Fruit fly (Drosophila melanogaster) whole organism, embryonic: Measurements from ENCODE around the gene PRL-1.
A peak's percentile ranks its signal among the peaks of the same experiment; 100 is the strongest.

Source experiments
- Atf6 ChIP-seq: fragments of 200-800 bp; sonication (Bioruptor generic); IDR thresholded peaks from 2 replicates; pipeline ENCODE4 v1.3.6; 2022; ENCODE audit warnings: missing biosample characterization, missing genetic modification characterization
- CG11247 ChIP-seq: fragments of 200-800 bp; sonication (Bioruptor generic); IDR thresholded peaks from 2 replicates; pipeline ENCODE4 v1.3.6; 2022; ENCODE audit warnings: missing biosample characterization, missing genetic modification characterization
- CG11560 ChIP-seq: fragments of 200-800 bp; sonication (Bioruptor generic); IDR thresholded peaks from 3 replicates; pipeline ENCODE4 v1.3.6; 2022; ENCODE audit warnings: missing biosample characterization, missing genetic modification characterization
- CG12391 ChIP-seq: fragments of 200-800 bp; sonication (Bioruptor generic); optimal IDR thresholded peaks from 3 replicates; lab custom pipeline; 2018; ENCODE audit warnings: missing biosample characterization, mild to moderate bottlenecking, missing genetic modification characterization, moderate library complexity
- CG12769 ChIP-seq: fragments of 200-800 bp; sonication (Bioruptor generic); optimal IDR thresholded peaks from 2 replicates; lab custom pipeline; 2019; ENCODE audit warnings: missing biosample characterization, mild to moderate bottlenecking, missing genetic modification characterization, moderate library complexity
- CG13123 ChIP-seq: fragments of 200-800 bp; sonication (Bioruptor generic); optimal IDR thresholded peaks from 2 replicates; lab custom pipeline; 2016; ENCODE audit warnings: missing biosample characterization, missing genetic modification characterization
- CG13296 ChIP-seq: fragments of 200-800 bp; sonication (Bioruptor generic); optimal IDR thresholded peaks from 3 replicates; lab custom pipeline; 2018; ENCODE audit warnings: missing biosample characterization, mild to moderate bottlenecking, missing genetic modification characterization
- CG1529 ChIP-seq: fragments of 200-800 bp; sonication (Bioruptor generic); optimal IDR thresholded peaks from 3 replicates; lab custom pipeline; 2018; ENCODE audit warnings: missing biosample characterization, missing genetic modification characterization
- CG31441 ChIP-seq: fragments of 200-800 bp; sonication (Bioruptor generic); IDR thresholded peaks from 2 replicates; pipeline ENCODE4 v1.3.6; 2022; ENCODE audit warnings: missing biosample characterization, missing genetic modification characterization
- CG3281 ChIP-seq: fragments of 200-800 bp; sonication (Bioruptor generic); optimal IDR thresholded peaks from 3 replicates; lab custom pipeline; 2017; ENCODE audit warnings: missing biosample characterization, mild to moderate bottlenecking, missing genetic modification characterization
- CG34376 ChIP-seq: fragments of 200-800 bp; sonication (Bioruptor generic); optimal IDR thresholded peaks from 2 replicates; lab custom pipeline; 2018; ENCODE audit warnings: missing biosample characterization, mild to moderate bottlenecking, missing genetic modification characterization
- CG5245 ChIP-seq: fragments of 200-800 bp; sonication (Bioruptor generic); optimal IDR thresholded peaks from 3 replicates; lab custom pipeline; 2016; ENCODE audit warnings: missing biosample characterization, missing genetic modification characterization
- CG7928 ChIP-seq: fragments of 200-800 bp; sonication (Bioruptor generic); optimal IDR thresholded peaks from 2 replicates; lab custom pipeline; 2017; ENCODE audit warnings: missing biosample characterization, mild to moderate bottlenecking, missing genetic modification characterization
- CG8089 ChIP-seq: fragments of 200-800 bp; sonication (Bioruptor generic); optimal IDR thresholded peaks from 3 replicates; lab custom pipeline; 2016; ENCODE audit warnings: missing biosample characterization, missing genetic modification characterization
- CG9797 ChIP-seq: fragments of 200-800 bp; sonication (Bioruptor generic); optimal IDR thresholded peaks from 3 replicates; lab custom pipeline; 2018; ENCODE audit warnings: missing biosample characterization, mild to moderate bottlenecking, missing genetic modification characterization
- CTCF ChIP-seq: fragments of 200-800 bp; sonication (Bioruptor generic); optimal IDR thresholded peaks from 2 replicates; lab custom pipeline; 2017; ENCODE audit warnings: missing biosample characterization, mild to moderate bottlenecking, missing genetic modification characterization, moderate library complexity
- Camta ChIP-seq: fragments of 200-800 bp; sonication (Bioruptor generic); optimal IDR thresholded peaks from 2 replicates; lab custom pipeline; 2016; ENCODE audit warnings: missing biosample characterization, missing genetic modification characterization
- CoRest ChIP-seq: fragments of 200-800 bp; sonication (Bioruptor generic); optimal IDR thresholded peaks from 3 replicates; lab custom pipeline; 2018; ENCODE audit warnings: missing biosample characterization, mild to moderate bottlenecking, missing genetic modification characterization, moderate library complexity
- Dek ChIP-seq: fragments of 200-800 bp; sonication (Bioruptor generic); optimal IDR thresholded peaks from 3 replicates; lab custom pipeline; 2019; ENCODE audit warnings: missing biosample characterization, mild to moderate bottlenecking, missing genetic modification characterization, moderate library complexity
- Dfd ChIP-seq, 2 experiments: fragments of >200 bp; optimal IDR thresholded peaks; 2 replicates each; lab custom pipeline; 2017; ENCODE audit warnings: missing biosample characterization in 2 of 2, missing genetic modification characterization in 2 of 2
- Fer1 ChIP-seq: fragments of 200-800 bp; sonication (Bioruptor generic); optimal IDR thresholded peaks from 2 replicates; lab custom pipeline; 2017; ENCODE audit warnings: missing biosample characterization, mild to moderate bottlenecking, missing genetic modification characterization
- Hey ChIP-seq: fragments of 200-800 bp; sonication (Bioruptor generic); optimal IDR thresholded peaks from 3 replicates; lab custom pipeline; 2018; ENCODE audit warnings: missing biosample characterization, mild to moderate bottlenecking, missing genetic modification characterization
- NC2β ChIP-seq: fragments of 200-800 bp; sonication (Bioruptor generic); optimal IDR thresholded peaks from 2 replicates; lab custom pipeline; 2016; ENCODE audit warnings: missing biosample characterization, missing genetic modification characterization
- Neu2 ChIP-seq: fragments of 200-800 bp; sonication (Bioruptor generic); optimal IDR thresholded peaks from 3 replicates; lab custom pipeline; 2016; ENCODE audit warnings: missing biosample characterization, missing genetic modification characterization, borderline replicate concordance
- Opbp ChIP-seq: fragments of 200-800 bp; sonication (Bioruptor generic); IDR thresholded peaks from 3 replicates; pipeline ENCODE4 v1.3.6; 2022; ENCODE audit warnings: missing biosample characterization, missing genetic modification characterization; ENCODE audit not compliant: partially characterized antibody
- PHDP ChIP-seq: fragments of 200-800 bp; sonication (Bioruptor generic); optimal IDR thresholded peaks from 3 replicates; lab custom pipeline; 2018; ENCODE audit warnings: missing biosample characterization, mild to moderate bottlenecking, missing genetic modification characterization, moderate library complexity
- Sox102F ChIP-seq: fragments of 200-800 bp; sonication (Bioruptor generic); optimal IDR thresholded peaks from 2 replicates; lab custom pipeline; 2018; ENCODE audit warnings: missing biosample characterization, mild to moderate bottlenecking, missing genetic modification characterization, moderate library complexity
- Usf ChIP-seq: fragments of 200-800 bp; sonication (Bioruptor generic); optimal IDR thresholded peaks from 2 replicates; lab custom pipeline; 2017; ENCODE audit warnings: missing genotype, missing biosample characterization, missing genetic modification characterization
- chif ChIP-seq, 2 experiments: fragments of 200-800 bp; sonication (Bioruptor generic); optimal IDR thresholded peaks; 3 replicates each; lab custom pipeline; 2016; ENCODE audit warnings: missing biosample characterization in 2 of 2, missing genetic modification characterization in 2 of 2
- dimm ChIP-seq: fragments of 200-800 bp; sonication (Bioruptor generic); IDR thresholded peaks from 2 replicates; pipeline ENCODE4 v1.3.6; 2022; ENCODE audit warnings: missing biosample characterization, missing genetic modification characterization
- gcm ChIP-seq: fragments of 200-800 bp; sonication (Bioruptor generic); optimal IDR thresholded peaks from 2 replicates; lab custom pipeline; 2019; ENCODE audit warnings: missing biosample characterization, mild to moderate bottlenecking, missing genetic modification characterization, moderate library complexity
- grau ChIP-seq: fragments of 200-800 bp; optimal IDR thresholded peaks from 3 replicates; lab custom pipeline; 2019; ENCODE audit warnings: missing biosample characterization, mild to moderate bottlenecking, missing genetic modification characterization, moderate library complexity
- gro ChIP-seq: fragments of 200-800 bp; sonication (Bioruptor generic); optimal IDR thresholded peaks from 2 replicates; lab custom pipeline; 2016; ENCODE audit warnings: missing biosample characterization, missing genetic modification characterization
- ham ChIP-seq: fragments of 200-800 bp; sonication (Bioruptor generic); IDR thresholded peaks from 2 replicates; pipeline ENCODE4 v1.3.6; 2022; ENCODE audit warnings: missing biosample characterization, missing genetic modification characterization
- knrl ChIP-seq: fragments of 200-800 bp; sonication (Bioruptor generic); IDR thresholded peaks from 3 replicates; pipeline ENCODE4 v1.3.6; 2022; ENCODE audit warnings: missing biosample characterization, missing genetic modification characterization; ENCODE audit not compliant: partially characterized antibody
- lmd ChIP-seq: fragments of 200-800 bp; sonication (Bioruptor generic); IDR thresholded peaks from 2 replicates; pipeline ENCODE4 v1.3.6; 2022; ENCODE audit warnings: missing biosample characterization, missing genetic modification characterization
- mirr ChIP-seq: fragments of 200-800 bp; sonication (Bioruptor generic); optimal IDR thresholded peaks from 3 replicates; lab custom pipeline; 2018; ENCODE audit warnings: missing biosample characterization, mild to moderate bottlenecking, missing genetic modification characterization
- nerfin-1 ChIP-seq: fragments of 200-800 bp; sonication (Bioruptor generic); optimal IDR thresholded peaks from 3 replicates; lab custom pipeline; 2019; ENCODE audit warnings: missing biosample characterization, mild to moderate bottlenecking, missing genetic modification characterization, moderate library complexity
- ranshi ChIP-seq: fragments of 200-800 bp; sonication (Bioruptor generic); IDR thresholded peaks from 2 replicates; pipeline ENCODE4 v1.3.6; 2022; ENCODE audit warnings: missing biosample characterization, missing genetic modification characterization
- schlank ChIP-seq: fragments of 200-800 bp; sonication (Bioruptor generic); optimal IDR thresholded peaks from 2 replicates; lab custom pipeline; 2018; ENCODE audit warnings: missing biosample characterization, mild to moderate bottlenecking, missing genetic modification characterization
- slbo ChIP-seq: fragments of 200-800 bp; sonication (Bioruptor generic); IDR thresholded peaks from 2 replicates; pipeline ENCODE4 v1.3.6; 2022; ENCODE audit warnings: missing biosample characterization, missing genetic modification characterization
- slp2 ChIP-seq: fragments of 200-800 bp; sonication (Bioruptor generic); optimal IDR thresholded peaks from 2 replicates; lab custom pipeline; 2016; ENCODE audit warnings: missing biosample characterization, missing genetic modification characterization
- so ChIP-seq: fragments of 200-800 bp; sonication (Bioruptor generic); IDR thresholded peaks from 3 replicates; pipeline ENCODE4 v1.3.6; 2022; ENCODE audit warnings: missing biosample characterization, missing genetic modification characterization
- stc ChIP-seq: fragments of 200-800 bp; sonication (Bioruptor generic); IDR thresholded peaks from 2 replicates; pipeline ENCODE4 v1.3.6; 2022; ENCODE audit warnings: missing biosample characterization, missing genetic modification characterization
- sug ChIP-seq: fragments of 200-800 bp; optimal IDR thresholded peaks from 2 replicates; lab custom pipeline; 2019; ENCODE audit warnings: missing biosample characterization, mild to moderate bottlenecking, missing genetic modification characterization, moderate library complexity
- usp ChIP-seq: fragments of >200 bp; optimal IDR thresholded peaks from 2 replicates; lab custom pipeline; 2017; ENCODE audit warnings: missing biosample characterization, missing genetic modification characterization
- wdn ChIP-seq: fragments of 200-800 bp; sonication (Bioruptor generic); IDR thresholded peaks from 2 replicates; pipeline ENCODE4 v1.3.6; 2022; ENCODE audit warnings: missing biosample characterization, missing genetic modification characterization
- yki ChIP-seq: fragments of >200 bp; optimal IDR thresholded peaks from 3 replicates; lab custom pipeline; 2018

PRL-1 gene

dm6 chr2L:16251598-16252131 is 5.7 kb downstream of the PRL-1 start, which contains the start of gene CG46309 (continued):
- TF ChIP-seq Camta (peak; percentile 13), PHDP (tag; lab: Kevin White, UChicago) (peak; percentile 58), so (no peak), wdn (no peak), Usf (no peak), CTCF (GFP tag; lab: Kevin White, UChicago) (no peak), slp2 (GFP tag; lab: Kevin White, UChicago) (no peak), CG13296 (GFP tag; lab: Kevin White, UChicago) (peak; percentile 33), Fer1 (peak; percentile 43), NC2β (GFP tag; lab: Kevin White, UChicago) (no peak), lmd (no peak), sug (tag; lab: Kevin White, UChicago) (peak; percentile 12), usp (GFP tag; lab: Kevin White, UChicago) (no peak), gro (peak; percentile 25), CG9797 (GFP tag; lab: Kevin White, UChicago) (no peak), CG3281 (GFP tag; lab: Kevin White, UChicago) (peak; percentile 52), chif (GFP tag; optimal IDR thresholded peaks at IDR 0.05; lab: Kevin White, UChicago) (peak in 1 of 2 experiments; percentile 42), CG5245 (no peak), Dek (tag; lab: Kevin White, UChicago) (no peak), Dfd (GFP tag; optimal IDR thresholded peaks at IDR 0.05; lab: Kevin White, UChicago) (no peak), CG8089 (GFP tag; lab: Kevin White, UChicago) (no peak), mirr (GFP tag; lab: Kevin White, UChicago) (no peak), Opbp (GFP tag; lab: Robert Waterston, UW) (no peak; the same call in 1 of the 3 replicates), schlank (peak; percentile 23), CG11560 (tag; lab: Robert Waterston, UW) (no peak), Sox102F (GFP tag; lab: Kevin White, UChicago) (no peak), stc (GFP tag; lab: Robert Waterston, UW) (no peak), CoRest (tag; lab: Kevin White, UChicago) (peak; percentile 19), CG11247 (GFP tag; lab: Robert Waterston, UW) (no peak), dimm (GFP tag; lab: Robert Waterston, UW) (no peak), CG1529 (no peak), CG13123 (GFP tag; lab: Kevin White, UChicago) (no peak), CG12769 (tag; lab: Kevin White, UChicago) (no peak), CG12391 (tag; lab: Kevin White, UChicago) (no peak), gcm (GFP tag; lab: Kevin White, UChicago) (no peak), knrl (GFP tag; lab: Robert Waterston, UW) (no peak; the same call in 2 of the 3 replicates), ranshi (GFP tag; lab: Robert Waterston, UW) (no peak; the same call in 1 of the 2 replicates), Hey (no peak), yki (lab: Kevin White, UChicago) (peak; percentile 43), slbo (GFP tag; lab: Robert Waterston, UW) (no peak), CG31441 (GFP tag; lab: Robert Waterston, UW) (no peak), CG34376 (GFP tag; lab: Kevin White, UChicago) (peak; percentile 78), nerfin-1 (no peak), ham (GFP tag; lab: Robert Waterston, UW) (no peak), grau (tag; lab: Kevin White, UChicago) (peak; percentile 60), Neu2 (GFP tag; lab: Kevin White, UChicago) (no peak), CG7928 (GFP tag; lab: Kevin White, UChicago) (no peak), Atf6 (no peak)
- TF ChIP-seq, all 482 proteins: peak for 137
